Fruit fly (Drosophila melanogaster) whole organism, adult: ENCODE measurements around the gene zf30C.

Experiments
- CG11617 ChIP-seq: fragments of 200-800 bp; sonication (Bioruptor generic); optimal IDR thresholded peaks from 2 replicates; lab custom pipeline; 2017; ENCODE audit warnings: mild to moderate bottlenecking, missing biosample characterization, missing genetic modification reagents, missing genetic modification characterization
- CG12768 ChIP-seq: fragments of 200-800 bp; sonication (Bioruptor generic); optimal IDR thresholded peaks from 2 replicates; lab custom pipeline; 2017; ENCODE audit warnings: missing biosample characterization, missing genetic modification characterization, mild to moderate bottlenecking, moderate library complexity, missing genetic modification reagents
- CG14711 ChIP-seq: fragments of 200-800 bp; sonication (Bioruptor generic); optimal IDR thresholded peaks from 2 replicates; lab custom pipeline; 2018; ENCODE audit warnings: missing biosample characterization, mild to moderate bottlenecking, missing genetic modification characterization, moderate library complexity
- CG1620 ChIP-seq: fragments of 200-800 bp; sonication (Bioruptor generic); optimal IDR thresholded peaks from 2 replicates; lab custom pipeline; 2016; ENCODE audit warnings: missing biosample characterization, missing genetic modification characterization
- CG33017 ChIP-seq: fragments of 200-800 bp; sonication (Bioruptor generic); optimal IDR thresholded peaks from 2 replicates; lab custom pipeline; 2018; ENCODE audit warnings: missing biosample characterization, mild to moderate bottlenecking, missing genetic modification characterization, moderate library complexity
- CG5204 ChIP-seq: fragments of 200-800 bp; sonication (Bioruptor generic); optimal IDR thresholded peaks from 2 replicates; lab custom pipeline; 2016; ENCODE audit warnings: missing biosample characterization, missing genetic modification characterization
- CG7045 ChIP-seq: fragments of 200-800 bp; sonication (Bioruptor generic); optimal IDR thresholded peaks from 2 replicates; lab custom pipeline; 2017; ENCODE audit warnings: missing biosample characterization, mild to moderate bottlenecking, missing genetic modification characterization
- CG7101 ChIP-seq: fragments of 200-800 bp; sonication (Bioruptor generic); optimal IDR thresholded peaks from 2 replicates; lab custom pipeline; 2018; ENCODE audit warnings: missing biosample characterization, mild to moderate bottlenecking, missing genetic modification characterization, moderate library complexity
- Clk ChIP-seq: fragments of 200-800 bp; sonication (Bioruptor generic); optimal IDR thresholded peaks from 2 replicates; lab custom pipeline; 2017; ENCODE audit warnings: missing biosample characterization, missing genetic modification characterization
- Crg-1 ChIP-seq: fragments of 200-800 bp; sonication (Bioruptor generic); optimal IDR thresholded peaks from 2 replicates; lab custom pipeline; 2016; ENCODE audit warnings: missing biosample characterization, missing genetic modification characterization
- Hr96 ChIP-seq: fragments of 200-800 bp; sonication (Bioruptor generic); optimal IDR thresholded peaks from 2 replicates; lab custom pipeline; 2016; ENCODE audit warnings: missing biosample characterization, missing genetic modification characterization
- Mnt ChIP-seq: fragments of 200-800 bp; sonication (Bioruptor generic); optimal IDR thresholded peaks from 2 replicates; lab custom pipeline; 2016; ENCODE audit warnings: missing biosample characterization, mild to moderate bottlenecking, missing genetic modification characterization
- bab1 ChIP-seq: fragments of 200-800 bp; sonication (Bioruptor generic); optimal IDR thresholded peaks from 3 replicates; lab custom pipeline; 2019; ENCODE audit warnings: missing biosample characterization, mild to moderate bottlenecking, missing genetic modification characterization, moderate library complexity
- cic ChIP-seq: fragments of 200-800 bp; sonication (Bioruptor generic); optimal IDR thresholded peaks from 2 replicates; lab custom pipeline; 2017; ENCODE audit warnings: missing biosample characterization, mild to moderate bottlenecking, missing genetic modification characterization, moderate library complexity
- cnc ChIP-seq, 2 experiments: fragments of >200 bp; optimal IDR thresholded peaks; 2 replicates each; lab custom pipeline; 2017
- kay ChIP-seq: fragments of 200-800 bp; sonication (Bioruptor generic); peaks from one replicate; lab custom pipeline; 2016; ENCODE audit warnings: missing biosample characterization, missing genetic modification characterization, borderline replicate concordance
- ovo ChIP-seq: fragments of 200-800 bp; sonication (Bioruptor generic); optimal IDR thresholded peaks from 2 replicates; lab custom pipeline; 2016; ENCODE audit warnings: missing biosample characterization, missing genetic modification characterization
- pad ChIP-seq: fragments of 200-800 bp; sonication (Bioruptor generic); optimal IDR thresholded peaks from 3 replicates; lab custom pipeline; 2017; ENCODE audit warnings: missing biosample characterization, missing genetic modification characterization, mild to moderate bottlenecking, moderate library complexity, missing genetic modification reagents
- tj ChIP-seq: fragments of 200-800 bp; sonication (Bioruptor generic); optimal IDR thresholded peaks from 3 replicates; lab custom pipeline; 2017; ENCODE audit warnings: missing biosample characterization, mild to moderate bottlenecking, missing genetic modification characterization, moderate library complexity
- toe ChIP-seq: fragments of 200-800 bp; sonication (Bioruptor generic); optimal IDR thresholded peaks from 2 replicates; lab custom pipeline; 2016; ENCODE audit warnings: missing biosample characterization, missing genetic modification characterization

The zf30C gene

dm6 chr2L:9757990-9758814, at the start of gene zf30C:
zf30C (plus strand) TSS chr2L:9758342.
- peak; percentile 83 for TF ChIP-seq Crg-1 (GFP tag; lab: Kevin White, UChicago)
- TF ChIP-seq cnc (optimal IDR thresholded peaks at IDR 0.05; lab: Kevin White, UChicago), result no peak
- TF ChIP-seq pad (GFP tag; lab: Kevin White, UChicago), result peak; percentile 97
- TF ChIP-seq CG33017, result peak; percentile 60
- TF ChIP-seq CG12768 (GFP tag; lab: Kevin White, UChicago), result peak; percentile 85
- peak; percentile 92 for TF ChIP-seq CG1620 (GFP tag; lab: Kevin White, UChicago)
- TF ChIP-seq tj (GFP tag; lab: Kevin White, UChicago), result peak; percentile 63
- peak; percentile 88 for TF ChIP-seq Mnt
- TF ChIP-seq CG7101 (tag; lab: Kevin White, UChicago), result peak; percentile 82
- peak; percentile 93 for TF ChIP-seq Hr96 (GFP tag; lab: Kevin White, UChicago)
- TF ChIP-seq cic (GFP tag; lab: Kevin White, UChicago), result peak; percentile 36
- no peak for TF ChIP-seq kay
- TF ChIP-seq bab1 (GFP tag; lab: Kevin White, UChicago), result peak; percentile 59
- peak; percentile 81 for TF ChIP-seq ovo (GFP tag; lab: Kevin White, UChicago)
- TF ChIP-seq toe (GFP tag; lab: Kevin White, UChicago), result peak; percentile 94
- TF ChIP-seq CG14711 (tag; lab: Kevin White, UChicago), result peak; percentile 76
- TF ChIP-seq CG7045 (GFP tag; lab: Kevin White, UChicago), result peak; percentile 78
- TF ChIP-seq CG5204 (GFP tag; lab: Kevin White, UChicago), result peak; percentile 92
- TF ChIP-seq CG11617 (GFP tag; lab: Kevin White, UChicago), result peak; percentile 78
- peak; percentile 91 for TF ChIP-seq Clk (GFP tag; lab: Kevin White, UChicago)

DNA sequence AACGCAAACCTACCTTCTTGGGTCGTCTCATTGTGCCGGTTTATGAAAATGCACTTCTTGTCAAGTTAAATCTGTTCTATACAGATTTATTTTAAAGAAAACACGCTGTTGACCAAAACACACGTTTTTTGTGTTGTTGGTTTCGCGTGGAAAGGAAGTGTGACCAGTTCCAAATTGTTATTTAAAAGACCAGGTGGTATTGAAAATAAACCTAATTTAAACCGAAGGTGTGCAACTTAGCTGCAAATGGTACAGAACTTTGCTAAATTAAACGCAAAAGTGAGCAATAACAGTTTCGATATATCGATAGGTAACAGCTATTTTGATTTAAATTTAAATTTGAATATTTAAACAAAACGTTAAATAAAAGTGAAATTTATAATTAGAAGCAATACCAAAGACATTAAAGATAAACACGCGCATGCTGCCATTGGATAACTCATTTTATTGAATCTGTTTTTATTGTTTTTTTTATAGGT, 47.0 kb upstream of the zf30C start, which contains the start of gene CG4364:
TSS of gene CG4364 (minus strand) at position 165 of the 479 bp plus-strand sequence.
- no peak for TF ChIP-seq CG14711 (tag; lab: Kevin White, UChicago)
- TF ChIP-seq Mnt, result peak; percentile 81
- peak; percentile 55 for TF ChIP-seq bab1 (GFP tag; lab: Kevin White, UChicago)

dm6 chr2L:9728791-9729190, 29.4 kb upstream of the zf30C start:
- peak; percentile 84 for TF ChIP-seq cic (GFP tag; lab: Kevin White, UChicago)
- TF ChIP-seq Hr96 (GFP tag; lab: Kevin White, UChicago), result no peak
- no peak for TF ChIP-seq CG5204 (GFP tag; lab: Kevin White, UChicago)
- peak in 1 of 2 experiments; percentile 63 for TF ChIP-seq cnc (optimal IDR thresholded peaks at IDR 0.05; lab: Kevin White, UChicago)
- TF ChIP-seq toe (GFP tag; lab: Kevin White, UChicago), result no peak

- TF ChIP-seq CG12768 (GFP tag; lab: Kevin White, UChicago) (peak; percentile 12), CG5204 (GFP tag; lab: Kevin White, UChicago) (no peak), CG11617 (GFP tag; lab: Kevin White, UChicago) (no peak)
These were observed 28.4 kb upstream of the zf30C start, which contains the start of gene CG13116 for dm6 chr2L:9729618-9730284. CG13116 (plus strand) TSS chr2L:9729940.

DNA sequence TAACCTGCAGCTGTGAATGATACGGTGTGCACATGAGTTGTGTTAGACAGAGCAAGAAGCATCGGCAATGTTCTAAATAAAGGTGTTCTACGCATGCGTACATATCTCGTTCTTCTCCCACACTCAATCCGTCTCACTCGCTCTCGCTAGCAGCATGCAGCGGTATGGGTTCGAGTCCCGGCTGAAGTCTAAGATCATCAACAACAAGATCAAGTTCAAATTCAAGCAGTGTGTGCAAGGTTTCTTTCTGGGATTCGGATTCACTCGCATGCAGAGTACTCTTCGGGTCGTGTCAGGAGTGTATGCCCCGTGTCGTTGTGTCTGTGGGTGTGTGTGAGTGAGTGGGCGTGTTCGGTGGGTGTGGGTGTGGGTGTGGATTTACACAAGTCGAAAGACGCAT, 26.9 kb upstream of the zf30C start:
- TF ChIP-seq kay, result no peak
- no peak for TF ChIP-seq CG11617 (GFP tag; lab: Kevin White, UChicago)
- no peak for TF ChIP-seq ovo (GFP tag; lab: Kevin White, UChicago)
- TF ChIP-seq CG33017, result no peak
- TF ChIP-seq CG5204 (GFP tag; lab: Kevin White, UChicago), result no peak
- no peak for TF ChIP-seq bab1 (GFP tag; lab: Kevin White, UChicago)
- no peak for TF ChIP-seq CG14711 (tag; lab: Kevin White, UChicago)
- no peak for TF ChIP-seq CG7045 (GFP tag; lab: Kevin White, UChicago)
- no peak for TF ChIP-seq cic (GFP tag; lab: Kevin White, UChicago)
- TF ChIP-seq CG1620 (GFP tag; lab: Kevin White, UChicago), result no peak
- TF ChIP-seq Mnt, result no peak
- no peak for TF ChIP-seq CG7101 (tag; lab: Kevin White, UChicago)
- TF ChIP-seq Clk (GFP tag; lab: Kevin White, UChicago), result no peak
- no peak for TF ChIP-seq Hr96 (GFP tag; lab: Kevin White, UChicago)
- TF ChIP-seq toe (GFP tag; lab: Kevin White, UChicago), result no peak

DNA sequence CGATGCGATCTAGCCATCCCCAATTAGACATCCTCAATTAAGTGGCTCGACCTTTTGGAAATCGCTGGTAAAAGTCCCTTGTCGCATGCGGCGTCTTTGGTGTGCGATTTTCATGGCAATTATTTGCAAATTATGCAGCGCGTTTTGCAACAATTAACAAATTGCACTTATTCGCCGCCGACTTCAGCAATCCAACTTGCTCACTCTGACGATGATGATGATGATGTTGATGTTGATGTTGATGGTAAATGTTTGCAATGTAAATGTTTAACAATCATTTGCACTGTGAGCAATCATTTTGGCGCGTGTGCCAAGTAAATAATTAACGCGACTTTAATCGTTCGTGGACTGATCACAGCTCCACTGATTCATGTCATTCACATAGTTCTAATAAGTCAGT, 24.0 kb upstream of the zf30C start:
- TF ChIP-seq Mnt (no peak), cnc (optimal IDR thresholded peaks at IDR 0.05; lab: Kevin White, UChicago) (no peak), CG33017 (no peak), cic (GFP tag; lab: Kevin White, UChicago) (no peak), tj (GFP tag; lab: Kevin White, UChicago) (no peak), CG14711 (tag; lab: Kevin White, UChicago) (no peak), CG5204 (GFP tag; lab: Kevin White, UChicago) (no peak), Hr96 (GFP tag; lab: Kevin White, UChicago) (no peak), pad (GFP tag; lab: Kevin White, UChicago) (no peak), toe (GFP tag; lab: Kevin White, UChicago) (no peak), CG7101 (tag; lab: Kevin White, UChicago) (no peak), ovo (GFP tag; lab: Kevin White, UChicago) (no peak), CG1620 (GFP tag; lab: Kevin White, UChicago) (no peak)
